Fruit fly (Drosophila melanogaster) whole organism, embryonic: Measurements from ENCODE around the gene RpS3.

ENCODE experiments used
- Bdp1 ChIP-seq: fragments of 200-800 bp; sonication (Bioruptor generic); optimal IDR thresholded peaks from 3 replicates; lab custom pipeline; 2016; ENCODE audit warnings: missing biosample characterization, missing genetic modification characterization
- CG10321 ChIP-seq: fragments of 200-800 bp; sonication (Bioruptor generic); IDR thresholded peaks from 2 replicates; pipeline ENCODE4 v1.3.6; 2022; ENCODE audit warnings: missing biosample characterization, missing genetic modification characterization
- CG11093 ChIP-seq: fragments of 200-800 bp; sonication (Bioruptor generic); IDR thresholded peaks from 3 replicates; pipeline ENCODE4 v1.3.6; 2022; ENCODE audit warnings: missing biosample characterization, missing genetic modification characterization
- CG12659 ChIP-seq: fragments of 200-800 bp; sonication (Bioruptor generic); optimal IDR thresholded peaks from 3 replicates; lab custom pipeline; 2017; ENCODE audit warnings: mild to moderate bottlenecking, missing biosample characterization, missing genetic modification reagents, missing genetic modification characterization
- CG13296 ChIP-seq: fragments of 200-800 bp; sonication (Bioruptor generic); optimal IDR thresholded peaks from 3 replicates; lab custom pipeline; 2018; ENCODE audit warnings: missing biosample characterization, mild to moderate bottlenecking, missing genetic modification characterization
- CG13424 ChIP-seq: fragments of 200-800 bp; sonication (Bioruptor generic); optimal IDR thresholded peaks from 2 replicates; lab custom pipeline; 2019; ENCODE audit warnings: missing biosample characterization, mild to moderate bottlenecking, missing genetic modification characterization, moderate library complexity
- CG13894 ChIP-seq: fragments of 200-800 bp; sonication (Bioruptor generic); optimal IDR thresholded peaks from 3 replicates; lab custom pipeline; 2018; ENCODE audit warnings: missing biosample characterization, mild to moderate bottlenecking, missing genetic modification characterization, moderate library complexity
- CG15479 ChIP-seq: fragments of 200-800 bp; sonication (Bioruptor generic); optimal IDR thresholded peaks from 3 replicates; lab custom pipeline; 2019; ENCODE audit warnings: missing biosample characterization, mild to moderate bottlenecking, missing genetic modification characterization, moderate library complexity
- CG18764 ChIP-seq: fragments of 200-800 bp; sonication (Bioruptor generic); optimal IDR thresholded peaks from 3 replicates; lab custom pipeline; 2016; ENCODE audit warnings: missing biosample characterization, missing genetic modification characterization
- CG2199 ChIP-seq: fragments of 200-800 bp; sonication (Bioruptor generic); IDR thresholded peaks from 3 replicates; pipeline ENCODE4 v1.3.6; 2022; ENCODE audit warnings: missing biosample characterization, missing genetic modification characterization
- CG32772 ChIP-seq: fragments of 200-800 bp; sonication (Bioruptor generic); IDR thresholded peaks from 2 replicates; pipeline ENCODE4 v1.3.6; 2022; ENCODE audit warnings: missing biosample characterization, missing genetic modification characterization
- CG3838 ChIP-seq: fragments of 200-800 bp; sonication (Bioruptor generic); optimal IDR thresholded peaks from 3 replicates; lab custom pipeline; 2016; ENCODE audit warnings: missing biosample characterization, missing genetic modification characterization
- CG4730 ChIP-seq: fragments of 200-800 bp; sonication (Bioruptor generic); IDR thresholded peaks from 2 replicates; pipeline ENCODE4 v1.3.6; 2022; ENCODE audit warnings: missing biosample characterization, missing genetic modification characterization
- CG4854 ChIP-seq: fragments of 200-800 bp; sonication (Bioruptor generic); optimal IDR thresholded peaks from 2 replicates; lab custom pipeline; 2016; ENCODE audit warnings: missing biosample characterization, missing genetic modification characterization, inconsistent platforms
- CG7271 ChIP-seq: fragments of 200-800 bp; sonication (Bioruptor generic); optimal IDR thresholded peaks from 2 replicates; lab custom pipeline; 2018; ENCODE audit warnings: missing biosample characterization, mild to moderate bottlenecking, missing genetic modification characterization, moderate library complexity
- Camta ChIP-seq: fragments of 200-800 bp; sonication (Bioruptor generic); optimal IDR thresholded peaks from 2 replicates; lab custom pipeline; 2016; ENCODE audit warnings: missing biosample characterization, missing genetic modification characterization
- Dll ChIP-seq: fragments of 200-800 bp; sonication (Bioruptor generic); IDR thresholded peaks from 4 replicates; pipeline ENCODE4 v1.3.6; 2022; ENCODE audit warnings: missing biosample characterization, missing genetic modification characterization; ENCODE audit not compliant: partially characterized antibody
- Drgx ChIP-seq: fragments of 200-800 bp; sonication (Bioruptor generic); IDR thresholded peaks from 2 replicates; pipeline ENCODE4 v1.3.6; 2022; ENCODE audit warnings: missing biosample characterization, missing genetic modification characterization
- E2f1 ChIP-seq: fragments of 200-800 bp; sonication (Bioruptor generic); IDR thresholded peaks from 2 replicates; pipeline ENCODE4 v1.3.6; 2022; ENCODE audit warnings: missing biosample characterization, missing genetic modification characterization
- E2f2 ChIP-seq: fragments of 200-800 bp; sonication (Bioruptor generic); IDR thresholded peaks from 2 replicates; pipeline ENCODE4 v1.3.6; 2022; ENCODE audit warnings: missing biosample characterization, missing genetic modification characterization
- Hmr ChIP-seq: fragments of 200-800 bp; sonication (Bioruptor generic); optimal IDR thresholded peaks from 3 replicates; lab custom pipeline; 2017; ENCODE audit warnings: mild to moderate bottlenecking, missing biosample characterization, missing genetic modification reagents, missing genetic modification characterization
- Jarid2 ChIP-seq: fragments of 200-800 bp; sonication (Bioruptor generic); optimal IDR thresholded peaks from 3 replicates; lab custom pipeline; 2017; ENCODE audit warnings: mild to moderate bottlenecking, missing biosample characterization, missing genetic modification reagents, missing genetic modification characterization
- Med ChIP-seq: fragments of 200-800 bp; sonication (Bioruptor generic); peaks from one replicate; lab custom pipeline; 2016; ENCODE audit warnings: missing biosample characterization, missing genetic modification characterization, mild to moderate bottlenecking, inconsistent platforms, moderate library complexity
- Mrtf ChIP-seq: fragments of 200-800 bp; sonication (Bioruptor generic); IDR thresholded peaks from 3 replicates; pipeline ENCODE4 v1.3.6; 2022; ENCODE audit warnings: missing biosample characterization, missing genetic modification characterization
- Nf-YC ChIP-seq: fragments of 200-800 bp; optimal IDR thresholded peaks from 3 replicates; lab custom pipeline; 2019; ENCODE audit warnings: missing biosample characterization, mild to moderate bottlenecking, missing genetic modification characterization, moderate library complexity
- Ptx1 ChIP-seq: fragments of 200-800 bp; sonication (Bioruptor generic); IDR thresholded peaks from 2 replicates; pipeline ENCODE4 v1.3.6; 2022; ENCODE audit warnings: missing biosample characterization, missing genetic modification characterization
- br ChIP-seq: fragments of >200 bp; optimal IDR thresholded peaks from 2 replicates; lab custom pipeline; 2017
- btn ChIP-seq: fragments of 200-800 bp; sonication (Bioruptor generic); optimal IDR thresholded peaks from 2 replicates; lab custom pipeline; 2016; ENCODE audit warnings: missing biosample characterization, missing genetic modification characterization
- cg ChIP-seq: fragments of 200-800 bp; sonication (Bioruptor generic); optimal IDR thresholded peaks from 3 replicates; lab custom pipeline; 2019; ENCODE audit warnings: missing biosample characterization, mild to moderate bottlenecking, missing genetic modification characterization, moderate library complexity
- dmrt11E ChIP-seq: fragments of 200-800 bp; sonication (Bioruptor generic); optimal IDR thresholded peaks from 3 replicates; lab custom pipeline; 2018; ENCODE audit warnings: missing biosample characterization, mild to moderate bottlenecking, missing genetic modification characterization, moderate library complexity
- dpn ChIP-seq, 2 experiments: fragments of 200-800 bp; sonication (Bioruptor generic); optimal IDR thresholded peaks; 3 replicates each; lab custom pipeline; 2016; ENCODE audit warnings: missing biosample characterization in 2 of 2, missing genetic modification characterization in 2 of 2
- en ChIP-seq: fragments of 200-800 bp; sonication (Bioruptor generic); optimal IDR thresholded peaks from 2 replicates; lab custom pipeline; 2016; ENCODE audit warnings: missing biosample characterization, missing genetic modification characterization
- fru ChIP-seq: fragments of >200 bp; optimal IDR thresholded peaks from 2 replicates; lab custom pipeline; 2017
- gcm ChIP-seq: fragments of 200-800 bp; sonication (Bioruptor generic); optimal IDR thresholded peaks from 2 replicates; lab custom pipeline; 2019; ENCODE audit warnings: missing biosample characterization, mild to moderate bottlenecking, missing genetic modification characterization, moderate library complexity
- gcm2 ChIP-seq: fragments of 200-800 bp; sonication (Bioruptor generic); optimal IDR thresholded peaks from 2 replicates; lab custom pipeline; 2016; ENCODE audit warnings: missing biosample characterization, missing genetic modification characterization
- gem ChIP-seq: fragments of 200-800 bp; sonication (Bioruptor generic); optimal IDR thresholded peaks from 2 replicates; lab custom pipeline; 2019; ENCODE audit warnings: missing biosample characterization, mild to moderate bottlenecking, missing genetic modification characterization, moderate library complexity
- insv ChIP-seq, 2 experiments: fragments of 200-800 bp; sonication (Bioruptor generic); optimal IDR thresholded peaks; 3 replicates each; lab custom pipeline; 2016 to 2018; ENCODE audit warnings: missing biosample characterization in 2 of 2, missing genetic modification characterization in 2 of 2
- lbe ChIP-seq: fragments of 200-800 bp; sonication (Bioruptor generic); optimal IDR thresholded peaks from 2 replicates; lab custom pipeline; 2016; ENCODE audit warnings: missing biosample characterization, mild to moderate bottlenecking, missing genetic modification characterization
- luna ChIP-seq: fragments of 200-800 bp; sonication (Bioruptor generic); optimal IDR thresholded peaks from 2 replicates; lab custom pipeline; 2016; ENCODE audit warnings: missing biosample characterization, missing genetic modification characterization
- nom ChIP-seq: fragments of 200-800 bp; sonication (Bioruptor generic); optimal IDR thresholded peaks from 2 replicates; lab custom pipeline; 2017; ENCODE audit warnings: missing biosample characterization, missing genetic modification characterization, mild to moderate bottlenecking, moderate library complexity, missing genetic modification reagents
- row ChIP-seq: fragments of 200-800 bp; sonication (Bioruptor generic); IDR thresholded peaks from 3 replicates; pipeline ENCODE4 v1.3.6; 2022; ENCODE audit warnings: missing biosample characterization, missing genetic modification characterization
- scrt ChIP-seq: fragments of 200-800 bp; sonication (Bioruptor generic); optimal IDR thresholded peaks from 2 replicates; lab custom pipeline; 2018; ENCODE audit warnings: missing biosample characterization, mild to moderate bottlenecking, missing genetic modification characterization, moderate library complexity
- sisA ChIP-seq: fragments of 200-800 bp; sonication (Bioruptor generic); IDR thresholded peaks from 2 replicates; pipeline ENCODE4 v1.3.6; 2022; ENCODE audit warnings: missing biosample characterization, missing genetic modification characterization
- slou ChIP-seq: fragments of 200-800 bp; sonication (Bioruptor generic); optimal IDR thresholded peaks from 3 replicates; lab custom pipeline; 2016; ENCODE audit warnings: missing biosample characterization, missing genetic modification characterization
- tgo ChIP-seq: fragments of 200-800 bp; sonication (Bioruptor generic); IDR thresholded peaks from 3 replicates; pipeline ENCODE4 v1.3.6; 2022; ENCODE audit warnings: missing biosample characterization, missing genetic modification characterization
- ttk ChIP-seq: fragments of 200-800 bp; sonication (Bioruptor generic); IDR thresholded peaks from 2 replicates; pipeline ENCODE4 v2.1.2; 2022; ENCODE audit warnings: missing biosample characterization, missing genetic modification characterization
- tx ChIP-seq: fragments of 200-800 bp; sonication (Bioruptor generic); optimal IDR thresholded peaks from 2 replicates; lab custom pipeline; 2016; ENCODE audit warnings: missing biosample characterization, missing genetic modification characterization
- unc-4 ChIP-seq: fragments of 200-800 bp; sonication (Bioruptor generic); IDR thresholded peaks from 2 replicates; pipeline ENCODE4 v1.3.6; 2022; ENCODE audit warnings: missing biosample characterization, missing genetic modification characterization; ENCODE audit not compliant: partially characterized antibody

Gene RpS3

DNA sequence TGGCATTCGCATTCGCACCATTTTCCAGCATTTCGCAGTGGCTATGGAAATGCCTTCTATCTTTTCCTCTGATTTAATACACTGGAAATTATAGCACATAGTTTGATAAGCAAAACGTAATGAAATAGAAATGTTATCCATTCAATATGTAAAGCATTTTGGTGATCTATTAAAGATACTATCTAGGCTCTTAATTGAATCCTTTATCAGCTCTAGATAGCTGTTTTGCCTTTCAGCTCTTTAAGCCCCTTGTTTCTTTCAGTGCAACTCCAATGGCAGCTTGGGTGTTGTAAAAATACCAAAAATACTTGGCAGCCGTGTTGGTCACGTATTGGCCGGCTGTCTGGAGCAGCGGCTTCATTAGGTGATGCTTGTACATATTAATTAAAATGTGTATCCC, 6.4 kb downstream of the RpS3 start (continued):
- no peak for TF ChIP-seq tx (GFP tag; lab: Kevin White, UChicago)
- TF ChIP-seq tgo (GFP tag; lab: Robert Waterston, UW), result no peak
- TF ChIP-seq gcm2 (GFP tag; lab: Kevin White, UChicago), result no peak
- TF ChIP-seq CG4854 (GFP tag; lab: Kevin White, UChicago), result no peak
- no peak for TF ChIP-seq Nf-YC (tag; lab: Kevin White, UChicago)
- no peak for TF ChIP-seq scrt
- TF ChIP-seq dmrt11E (tag; lab: Kevin White, UChicago), result no peak
- TF ChIP-seq luna, result no peak
- TF ChIP-seq Bdp1 (GFP tag; lab: Kevin White, UChicago), result no peak
- no peak for TF ChIP-seq fru
- TF ChIP-seq CG15479 (GFP tag; lab: Kevin White, UChicago), result no peak
- no peak for TF ChIP-seq CG32772 (GFP tag; lab: Robert Waterston, UW)
- no peak for TF ChIP-seq CG7271 (tag; lab: Kevin White, UChicago)
- peak; percentile 56 for TF ChIP-seq Med (GFP tag; lab: Kevin White, UChicago)
- no peak for TF ChIP-seq Jarid2
- 0 out of 2 replicates have a peak, but pooled peaks have one; percentile 15 for TF ChIP-seq CG4730 (GFP tag; lab: Robert Waterston, UW)
- TF ChIP-seq unc-4 (GFP tag; lab: Robert Waterston, UW), result no peak
- TF ChIP-seq Camta (GFP tag; lab: Kevin White, UChicago), result no peak
- TF ChIP-seq CG2199 (GFP tag; lab: Robert Waterston, UW), result no peak
- TF ChIP-seq CG11093 (GFP tag; lab: Robert Waterston, UW), result no peak
- TF ChIP-seq lbe, result no peak
- TF ChIP-seq CG3838, result no peak
- TF ChIP-seq Dll (GFP tag; lab: Robert Waterston, UW), result no peak
- TF ChIP-seq gcm (GFP tag; lab: Kevin White, UChicago), result no peak
- TF ChIP-seq CG13424 (tag; lab: Kevin White, UChicago), result no peak
- TF ChIP-seq insv (GFP tag; optimal IDR thresholded peaks at IDR 0.05; lab: Kevin White, UChicago), result no peak
- 0 out of 3 replicates have a peak, but pooled peaks have one; percentile 6 for TF ChIP-seq row (GFP tag; lab: Robert Waterston, UW)
- peak; percentile 27 for TF ChIP-seq gem (tag; lab: Kevin White, UChicago)
- TF ChIP-seq btn (GFP tag; lab: Kevin White, UChicago), result no peak
- no peak for TF ChIP-seq CG10321 (GFP tag; lab: Robert Waterston, UW)
- TF ChIP-seq E2f1, result no peak
- no peak for TF ChIP-seq Hmr
- TF ChIP-seq sisA (GFP tag; lab: Robert Waterston, UW), result no peak
- no peak for TF ChIP-seq CG12659 (GFP tag; lab: Kevin White, UChicago)
- TF ChIP-seq CG13894, result no peak
- TF ChIP-seq slou (GFP tag; lab: Kevin White, UChicago), result no peak
- no peak for TF ChIP-seq nom (GFP tag; lab: Kevin White, UChicago)
- TF ChIP-seq E2f2, result no peak
- TF ChIP-seq ttk (GFP tag; lab: Robert Waterston, UW), result no peak
- no peak for TF ChIP-seq CG18764 (GFP tag; lab: Kevin White, UChicago)
- 0 out of 2 replicates have a peak, but pooled peaks have one; percentile 20 for TF ChIP-seq Ptx1 (GFP tag; lab: Robert Waterston, UW)
- TF ChIP-seq dpn (GFP tag; optimal IDR thresholded peaks at IDR 0.05; lab: Kevin White, UChicago), result no peak
- no peak for TF ChIP-seq br
- TF ChIP-seq Mrtf, result no peak
- TF ChIP-seq CG13296 (GFP tag; lab: Kevin White, UChicago), result no peak
- TF ChIP-seq cg (GFP tag; lab: Kevin White, UChicago), result no peak
- TF ChIP-seq en (GFP tag; lab: Kevin White, UChicago), result no peak
- peak; percentile 40; the same call in 1 of the 2 replicates for TF ChIP-seq Drgx (GFP tag; lab: Robert Waterston, UW)
